Fruit fly (Drosophila melanogaster) Kc167 (cell line): ENCODE data around the gene CG9109.

Source experiments
- Myc ChIP-seq: fragments of >200 bp; optimal IDR thresholded peaks from 2 replicates; lab custom pipeline; 2017; ENCODE audit warnings: missing external identifiers
- Sin3A ChIP-seq: fragments of >200 bp; optimal IDR thresholded peaks from 2 replicates; lab custom pipeline; 2018; ENCODE audit warnings: missing external identifiers
- h ChIP-seq: fragments of >200 bp; optimal IDR thresholded peaks from 3 replicates; lab custom pipeline; 2018; ENCODE audit warnings: missing external identifiers
- insv ChIP-seq: fragments of >200 bp; optimal IDR thresholded peaks from 3 replicates; lab custom pipeline; 2018; ENCODE audit warnings: missing external identifiers
- psq ChIP-seq: fragments of >200 bp; optimal IDR thresholded peaks from 2 replicates; lab custom pipeline; 2017; ENCODE audit warnings: missing external identifiers
- ttk ChIP-seq: sonication (Bioruptor generic); optimal IDR thresholded peaks from 2 replicates; lab custom pipeline; 2017; ENCODE audit warnings: missing external identifiers

Gene CG9109

DNA sequence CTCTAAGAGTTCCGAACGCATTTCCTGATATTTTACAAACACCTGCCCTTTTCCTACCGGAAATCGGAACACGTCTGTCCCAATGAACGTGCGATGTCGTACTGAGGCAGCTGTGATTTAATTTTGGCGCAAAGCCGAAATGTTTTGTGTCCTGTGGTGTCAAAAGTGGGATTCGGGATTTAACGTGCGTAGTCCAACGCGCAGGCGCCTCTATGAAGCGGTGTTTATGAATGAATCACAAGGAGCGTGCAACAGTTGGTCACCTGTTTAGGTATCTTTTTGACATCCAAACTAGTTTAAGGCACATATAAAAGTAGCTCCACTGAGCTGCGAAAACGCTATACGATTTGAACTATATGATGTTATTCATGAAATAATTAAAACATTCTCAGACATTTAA, at the start of gene CG9109:
Gene CG9109, minus strand, starts transcription at position 80 of the 400 bp plus-strand sequence.
- TF ChIP-seq h (lab: Kevin White, UChicago) (no peak), ttk (lab: Kevin White, UChicago) (no peak), Myc (lab: Kevin White, UChicago) (no peak), insv (lab: Kevin White, UChicago) (no peak), psq (lab: Kevin White, UChicago) (no peak), Sin3A (no peak)

DNA sequence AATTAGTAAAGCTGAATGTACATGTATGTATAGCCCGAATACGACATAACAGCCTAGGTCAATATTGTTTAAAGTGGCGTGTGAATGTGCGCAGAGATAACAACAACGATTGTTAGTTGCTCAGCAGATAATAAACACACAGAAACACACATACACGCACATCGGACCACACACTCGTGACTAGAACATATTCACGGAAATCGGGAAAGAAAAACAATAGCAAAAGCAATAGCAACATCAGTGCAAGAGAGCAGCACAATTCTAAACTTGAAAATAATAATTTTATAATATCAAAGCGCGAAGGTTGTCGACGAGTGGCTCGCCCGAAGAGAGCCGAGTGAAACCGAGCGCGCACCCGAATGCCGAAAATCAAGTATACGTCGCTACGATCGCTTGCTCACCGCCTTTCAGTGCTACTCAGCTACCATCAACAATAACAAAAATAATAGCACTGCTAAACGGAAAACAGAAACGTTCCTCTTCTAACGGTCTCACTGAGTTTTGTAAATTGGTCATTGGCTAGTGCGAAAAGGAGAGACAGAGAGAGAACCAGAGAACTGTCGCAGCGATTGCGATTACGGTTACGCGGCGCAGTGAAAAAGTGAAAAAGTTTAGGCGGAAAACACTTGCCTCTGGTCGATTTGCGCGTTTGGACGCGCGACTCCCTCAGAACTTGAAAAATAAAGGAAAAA, 48.9 kb upstream of the CG9109 start:
- TF ChIP-seq h (lab: Kevin White, UChicago): no peak
- TF ChIP-seq Myc (lab: Kevin White, UChicago): no peak
- no peak for TF ChIP-seq psq (lab: Kevin White, UChicago)
- no peak for TF ChIP-seq Sin3A
- TF ChIP-seq ttk (lab: Kevin White, UChicago): no peak
- no peak for TF ChIP-seq insv (lab: Kevin White, UChicago)

DNA sequence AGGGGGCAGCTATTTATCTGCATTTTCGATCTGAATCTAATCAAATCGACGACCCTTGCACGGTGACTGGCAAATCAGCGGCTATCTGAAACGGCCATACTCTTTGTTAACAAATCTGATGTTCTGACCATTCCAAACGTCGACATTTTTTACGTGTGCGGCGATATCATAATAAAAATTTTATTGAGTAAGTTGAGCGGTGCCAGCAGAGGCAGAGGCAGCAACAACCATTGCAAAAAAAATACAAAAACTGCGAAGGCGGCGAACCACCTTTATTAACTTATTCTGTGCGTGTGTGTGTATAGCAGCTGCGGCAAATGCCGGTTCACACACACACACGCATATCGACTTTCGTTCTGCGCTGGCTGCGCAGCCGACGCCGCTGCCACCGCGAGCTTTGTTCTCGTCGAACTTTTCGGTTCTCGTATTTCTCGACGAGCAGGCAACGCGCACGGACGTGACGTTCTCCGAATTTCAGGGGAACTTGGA, 48.0 kb upstream of the CG9109 start, which contains the start of gene Kr-h1:
Gene Kr-h1, plus strand, starts transcription at position 447 of the 489 bp plus-strand sequence.
- TF ChIP-seq h (lab: Kevin White, UChicago) (no peak), ttk (lab: Kevin White, UChicago) (no peak), Sin3A (no peak), psq (lab: Kevin White, UChicago) (no peak), Myc (lab: Kevin White, UChicago) (no peak), insv (lab: Kevin White, UChicago) (no peak)

DNA sequence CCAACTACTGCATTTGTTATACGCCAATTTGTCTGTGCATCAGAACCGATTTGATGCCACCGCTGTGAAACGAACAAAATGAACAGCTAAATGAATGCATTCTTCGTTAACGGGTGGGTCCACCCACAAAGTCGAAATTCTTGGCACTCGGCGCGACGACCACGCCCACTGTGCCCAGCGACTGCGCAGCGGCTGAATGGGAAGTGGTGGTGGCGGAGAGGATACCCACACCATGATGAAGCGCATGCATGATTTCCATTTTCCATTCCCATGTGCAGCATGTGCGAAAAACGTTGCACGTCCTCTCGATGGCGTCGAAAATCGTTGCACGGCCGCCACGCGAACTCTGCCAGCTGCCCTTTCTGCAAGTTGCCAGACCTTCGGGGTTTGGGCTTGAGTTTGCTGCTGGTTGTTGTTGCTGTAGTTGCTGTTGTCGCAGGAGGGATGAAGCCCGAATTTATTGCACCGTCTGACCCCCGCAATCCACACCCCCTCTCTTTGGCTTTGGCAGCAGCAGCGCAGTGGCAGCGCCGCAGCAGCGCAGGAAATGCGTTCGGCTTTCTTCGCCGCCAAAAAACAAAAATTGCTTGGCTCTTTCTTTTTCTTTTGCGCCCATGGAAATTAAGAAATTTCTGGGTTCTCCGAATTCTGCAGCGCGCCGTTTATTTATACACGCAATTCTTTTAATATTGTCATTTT, 47.1 kb upstream of the CG9109 start:
- TF ChIP-seq Sin3A (no peak), ttk (lab: Kevin White, UChicago) (no peak), h (lab: Kevin White, UChicago) (no peak), insv (lab: Kevin White, UChicago) (no peak), Myc (lab: Kevin White, UChicago) (no peak), psq (lab: Kevin White, UChicago) (no peak)

DNA sequence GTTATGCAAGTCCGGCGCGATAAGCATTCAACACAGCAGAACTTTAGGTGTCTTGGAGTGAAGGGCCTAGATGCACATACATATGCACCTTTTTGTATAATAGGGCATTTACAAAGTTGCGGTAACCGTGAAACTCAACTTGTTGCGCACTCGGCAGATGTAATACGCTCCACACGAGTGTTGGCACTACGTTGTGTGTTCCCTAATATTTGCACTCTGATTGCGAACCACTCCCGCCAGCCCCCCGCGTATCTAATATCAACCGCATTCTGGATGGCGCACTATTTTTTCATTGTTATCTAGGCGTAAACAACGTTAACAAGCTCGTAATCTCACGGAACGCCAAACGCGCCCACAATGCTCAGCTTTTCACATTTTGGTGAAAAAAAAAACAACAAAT, 46.1 kb upstream of the CG9109 start:
- TF ChIP-seq h (lab: Kevin White, UChicago) (no peak), ttk (lab: Kevin White, UChicago) (no peak)

DNA sequence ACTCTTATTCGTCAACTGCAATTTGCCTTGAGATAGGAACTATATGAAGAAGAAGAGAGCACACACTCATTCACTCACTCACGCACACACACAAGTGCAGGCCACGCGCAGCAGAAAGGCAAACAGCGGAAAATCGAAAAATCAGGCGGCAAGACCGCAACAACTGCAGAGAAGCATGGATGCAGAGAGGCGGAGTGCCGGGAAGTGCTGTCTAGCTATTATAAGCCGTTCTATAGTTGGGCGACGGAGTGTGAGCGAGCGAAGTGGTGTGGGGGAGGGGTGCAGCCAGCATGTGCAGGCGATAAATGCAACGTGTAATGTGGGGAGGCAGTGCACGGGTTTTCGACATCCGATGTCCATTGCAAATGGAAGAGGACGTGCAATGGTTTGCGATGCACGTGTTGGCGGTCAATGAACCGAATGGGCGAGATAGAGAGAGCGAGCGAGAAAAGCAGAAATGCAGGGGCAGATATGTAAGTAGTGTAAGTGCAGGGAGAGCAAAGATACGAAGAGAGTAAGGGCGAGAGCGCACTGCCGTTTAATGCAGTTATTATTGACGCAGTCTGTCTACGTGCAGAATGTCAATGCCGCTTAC, 44.6 kb upstream of the CG9109 start:
- TF ChIP-seq Myc (lab: Kevin White, UChicago): no peak
- TF ChIP-seq ttk (lab: Kevin White, UChicago): no peak
- TF ChIP-seq h (lab: Kevin White, UChicago): no peak
- TF ChIP-seq psq (lab: Kevin White, UChicago): no peak
- no peak for TF ChIP-seq Sin3A
- TF ChIP-seq insv (lab: Kevin White, UChicago): no peak

dm6 chr2L:6077632-6078031, 43.4 kb upstream of the CG9109 start:
- no peak for TF ChIP-seq Myc (lab: Kevin White, UChicago)
- no peak for TF ChIP-seq ttk (lab: Kevin White, UChicago)
- TF ChIP-seq insv (lab: Kevin White, UChicago): no peak

- no peak for TF ChIP-seq Myc (lab: Kevin White, UChicago)
- no peak for TF ChIP-seq ttk (lab: Kevin White, UChicago)
- no peak for TF ChIP-seq h (lab: Kevin White, UChicago)
- no peak for TF ChIP-seq insv (lab: Kevin White, UChicago)
- no peak for TF ChIP-seq psq (lab: Kevin White, UChicago)
- TF ChIP-seq Sin3A: no peak
Measured at dm6 chr2L:6076829-6077364, 42.7 kb upstream of the CG9109 start.

DNA sequence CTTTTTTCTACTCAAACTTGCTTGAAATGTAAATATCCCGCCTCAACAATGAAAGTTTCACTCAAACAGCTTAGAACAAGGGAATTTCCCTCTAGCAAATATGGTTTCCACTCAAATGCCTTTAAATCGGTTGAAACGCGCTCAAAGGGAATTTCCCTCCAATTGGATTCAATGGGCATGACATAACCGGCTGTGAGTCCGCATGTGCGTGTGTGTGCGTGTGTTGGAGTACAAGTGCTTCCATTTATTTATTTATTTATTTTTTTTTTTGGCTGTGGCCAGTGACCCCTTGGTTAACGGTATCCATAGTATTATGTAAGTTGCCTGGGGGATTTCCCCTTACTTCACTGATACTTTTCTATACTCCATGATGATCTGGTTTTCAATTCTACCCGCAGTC, 41.9 kb upstream of the CG9109 start:
- TF ChIP-seq psq (lab: Kevin White, UChicago): no peak
- no peak for TF ChIP-seq insv (lab: Kevin White, UChicago)
- TF ChIP-seq Myc (lab: Kevin White, UChicago): no peak
- no peak for TF ChIP-seq h (lab: Kevin White, UChicago)
- no peak for TF ChIP-seq ttk (lab: Kevin White, UChicago)
- TF ChIP-seq Sin3A: no peak

DNA sequence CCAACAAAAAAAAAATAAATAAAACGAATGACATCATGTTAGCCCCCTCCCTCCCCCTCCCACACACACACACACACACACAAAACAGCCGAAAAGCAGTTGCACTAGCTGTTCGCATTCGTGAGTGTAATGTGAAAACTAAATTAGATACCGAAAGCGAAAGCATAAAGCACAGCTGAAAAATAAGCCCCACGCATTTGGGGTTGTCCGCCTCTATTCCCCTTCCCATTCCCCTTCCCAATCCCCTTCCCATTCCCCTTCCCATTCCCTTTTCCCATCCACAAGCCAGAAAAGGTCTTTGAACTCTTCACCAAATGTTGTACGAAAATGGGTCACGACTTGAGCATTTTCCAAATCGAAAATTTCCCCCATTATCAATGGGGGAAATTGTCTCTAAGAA, 41.1 kb upstream of the CG9109 start:
- TF ChIP-seq psq (lab: Kevin White, UChicago) (no peak), Sin3A (no peak), insv (lab: Kevin White, UChicago) (no peak), Myc (lab: Kevin White, UChicago) (no peak), h (lab: Kevin White, UChicago) (no peak), ttk (lab: Kevin White, UChicago) (no peak)

DNA sequence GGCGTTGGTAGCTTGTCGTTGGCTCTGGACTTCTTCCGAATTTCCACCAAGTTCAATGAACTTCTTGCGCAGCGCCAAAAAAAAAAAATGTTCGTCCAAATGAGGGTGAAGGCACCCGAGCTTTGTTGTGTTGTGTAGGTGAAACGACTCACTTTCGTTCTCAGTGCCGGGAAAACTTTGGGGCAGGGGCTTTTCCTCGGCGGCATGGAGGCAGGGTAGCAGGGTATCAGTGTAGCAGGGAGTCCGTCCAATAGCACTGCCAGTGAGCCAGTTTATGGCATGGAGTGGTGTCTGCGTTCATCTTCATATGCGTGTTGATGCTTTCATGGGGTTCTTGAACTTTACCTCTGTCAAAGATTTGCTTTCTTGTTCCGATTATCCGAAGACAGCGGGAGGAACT, 40.1 kb upstream of the CG9109 start:
- TF ChIP-seq insv (lab: Kevin White, UChicago) (no peak), h (lab: Kevin White, UChicago) (no peak), psq (lab: Kevin White, UChicago) (no peak), ttk (lab: Kevin White, UChicago) (no peak), Myc (lab: Kevin White, UChicago) (no peak), Sin3A (no peak)
